Fruit fly (Drosophila melanogaster): ENCODE results near the gene dnt.

DNA sequence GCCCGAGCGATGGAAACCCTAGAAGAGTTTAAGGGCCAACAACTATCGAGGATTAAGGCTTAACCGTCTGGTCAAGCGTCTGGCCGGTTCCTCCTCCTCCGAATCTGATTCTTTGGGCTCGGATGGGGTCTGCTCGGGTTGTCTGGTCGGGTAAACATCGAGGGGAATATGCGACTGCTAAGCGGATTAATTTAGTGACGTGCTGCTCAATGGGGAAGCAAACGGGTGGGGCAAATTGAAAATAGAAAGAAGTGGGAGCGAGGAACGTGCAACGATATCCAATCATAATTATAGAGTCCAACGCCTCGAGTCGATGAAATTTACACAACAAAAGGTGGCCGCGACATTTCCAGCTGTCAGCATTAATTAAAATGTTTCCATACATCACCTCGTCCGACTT lies 66.3 kb downstream of the dnt start:
- TF ChIP-seq Snoo (tag; optimal IDR thresholded peaks at IDR 0.05) (no peak), gl (tag; optimal IDR thresholded peaks at IDR 0.05) (no peak), rn (GFP tag; IDR thresholded peaks at IDR 0.05) (no peak), fd96Ca (GFP tag; IDR thresholded peaks at IDR 0.05) (no peak), EcR (GFP tag; optimal IDR thresholded peaks at IDR 0.05) (no peak), CG15710 (tag; optimal IDR thresholded peaks at IDR 0.05) (no peak), CG8159 (tag; optimal IDR thresholded peaks at IDR 0.05) (no peak)
